Worm (Caenorhabditis elegans) whole organism, mixed stage, embryonic: ENCODE measurements around the gene eff-1.

Experiments used
- M03D4.4 ChIP-seq: sonication (generic microtip); optimal IDR thresholded peaks from 2 replicates; lab custom pipeline; 2017; ENCODE audit warnings: mild to moderate bottlenecking, missing genetic modification characterization, missing compliant biosample characterization
- bed-3 ChIP-seq: fragments of 200-800 bp; sonication (Bioruptor generic); optimal IDR thresholded peaks from 3 replicates; lab custom pipeline; 2018; ENCODE audit warnings: mild to moderate bottlenecking, missing genetic modification characterization, moderate library complexity, missing compliant biosample characterization
- blmp-1 ChIP-seq: fragments of 150-350 bp; optimal IDR thresholded peaks from 2 replicates; lab custom pipeline; 2014; ENCODE audit warnings: missing biosample characterization, missing genetic modification characterization
- ceh-39 ChIP-seq: fragments of 150-350 bp; optimal IDR thresholded peaks from 2 replicates; lab custom pipeline; 2014; ENCODE audit warnings: missing biosample characterization, missing genetic modification characterization
- ceh-43 ChIP-seq: fragments of 200-800 bp; sonication (Bioruptor generic); optimal IDR thresholded peaks from 2 replicates; lab custom pipeline; 2018; ENCODE audit warnings: mild to moderate bottlenecking, missing genetic modification characterization, moderate library complexity, missing compliant biosample characterization
- ceh-83 ChIP-seq: fragments of 200-800 bp; sonication (Bioruptor generic); optimal IDR thresholded peaks from 2 replicates; lab custom pipeline; 2018; ENCODE audit warnings: mild to moderate bottlenecking, missing genetic modification characterization, missing compliant biosample characterization
- ces-1 ChIP-seq: fragments of 150-350 bp; optimal IDR thresholded peaks from 2 replicates; lab custom pipeline; 2014; ENCODE audit warnings: missing biosample characterization, missing genetic modification reagents, missing genetic modification characterization
- cnd-1 ChIP-seq: fragments of 200-800 bp; sonication (Bioruptor generic); optimal IDR thresholded peaks from 2 replicates; lab custom pipeline; 2018; ENCODE audit warnings: mild to moderate bottlenecking, missing genetic modification characterization, missing compliant biosample characterization
- drap-1 ChIP-seq: fragments of 200-800 bp; sonication (Bioruptor generic); optimal IDR thresholded peaks from 3 replicates; lab custom pipeline; 2018; ENCODE audit warnings: mild to moderate bottlenecking, missing genetic modification characterization, missing compliant biosample characterization
- elt-1 ChIP-seq: sonication (generic microtip); optimal IDR thresholded peaks from 2 replicates; lab custom pipeline; 2017; ENCODE audit warnings: missing genetic modification characterization, mild to moderate bottlenecking, missing compliant biosample characterization, antibody characterized with exemption, moderate library complexity, borderline replicate concordance; ENCODE audit not compliant: insufficient read depth
- elt-3 ChIP-seq: fragments of 150-350 bp; optimal IDR thresholded peaks from 2 replicates; lab custom pipeline; 2014; ENCODE audit warnings: missing biosample characterization, missing genetic modification characterization
- flh-1 ChIP-seq: fragments of 200-800 bp; sonication (Bioruptor generic); optimal IDR thresholded peaks from 2 replicates; lab custom pipeline; 2018; ENCODE audit warnings: mild to moderate bottlenecking, missing genetic modification characterization, moderate library complexity, missing compliant biosample characterization
- ham-2 ChIP-seq: fragments of 200-800 bp; sonication (Bioruptor generic); optimal IDR thresholded peaks from 2 replicates; lab custom pipeline; 2018; ENCODE audit warnings: mild to moderate bottlenecking, missing genetic modification characterization, missing compliant biosample characterization
- hlh-1 ChIP-seq: fragments of 150-350 bp; optimal IDR thresholded peaks from 2 replicates; lab custom pipeline; 2014; ENCODE audit warnings: missing biosample characterization, missing genetic modification reagents, missing genetic modification characterization
- lin-13 ChIP-seq: fragments of 150-350 bp; optimal IDR thresholded peaks from 2 replicates; lab custom pipeline; 2014; ENCODE audit warnings: missing biosample characterization, missing genetic modification characterization
- lin-32 ChIP-seq: fragments of 200-800 bp; sonication (Bioruptor generic); optimal IDR thresholded peaks from 2 replicates; lab custom pipeline; 2018; ENCODE audit warnings: mild to moderate bottlenecking, missing genetic modification characterization, missing compliant biosample characterization
- lsy-2 ChIP-seq: fragments of 150-350 bp; optimal IDR thresholded peaks from 2 replicates; lab custom pipeline; 2014; ENCODE audit warnings: missing biosample characterization, missing genetic modification characterization
- mab-5 ChIP-seq: fragments of 150-350 bp; optimal IDR thresholded peaks from 2 replicates; lab custom pipeline; 2014; ENCODE audit warnings: missing biosample characterization, missing genetic modification characterization
- mep-1 ChIP-seq: fragments of 150-350 bp; optimal IDR thresholded peaks from 2 replicates; lab custom pipeline; 2017; ENCODE audit warnings: missing biosample characterization, missing genetic modification reagents, missing genetic modification characterization, inconsistent platforms
- nhr-12 ChIP-seq: fragments of 150-350 bp; optimal IDR thresholded peaks from 2 replicates; lab custom pipeline; 2014; ENCODE audit warnings: missing biosample characterization, missing genetic modification characterization
- nhr-2 ChIP-seq: fragments of 150-350 bp; optimal IDR thresholded peaks from 2 replicates; lab custom pipeline; 2014; ENCODE audit warnings: missing biosample characterization, missing genetic modification characterization
- nhr-28 ChIP-seq: fragments of 150-350 bp; optimal IDR thresholded peaks from 2 replicates; lab custom pipeline; 2014; ENCODE audit warnings: missing biosample characterization, missing genetic modification characterization
- nhr-76 ChIP-seq: sonication (generic microtip); optimal IDR thresholded peaks from 2 replicates; lab custom pipeline; 2017; ENCODE audit warnings: missing biosample characterization, missing genetic modification characterization
- pha-4 ChIP-seq: fragments of 150-350 bp; optimal IDR thresholded peaks from 2 replicates; lab custom pipeline; 2018; ENCODE audit warnings: missing biosample characterization, missing genetic modification reagents, missing genetic modification characterization
- sem-2 ChIP-seq: fragments of 200-800 bp; sonication (Bioruptor generic); optimal IDR thresholded peaks from 2 replicates; lab custom pipeline; 2018; ENCODE audit warnings: mild to moderate bottlenecking, missing genetic modification characterization, missing compliant biosample characterization
- snpc-4 ChIP-seq: fragments of 150-350 bp; optimal IDR thresholded peaks from 2 replicates; lab custom pipeline; 2014; ENCODE audit warnings: missing biosample characterization, missing genetic modification characterization
- sptf-1 ChIP-seq: sonication (generic microtip); optimal IDR thresholded peaks from 2 replicates; lab custom pipeline; 2017; ENCODE audit warnings: mild to moderate bottlenecking, missing genetic modification characterization, moderate library complexity, missing compliant biosample characterization
- tbx-8 ChIP-seq: fragments of 200-800 bp; sonication (Bioruptor generic); optimal IDR thresholded peaks from 2 replicates; lab custom pipeline; 2018; ENCODE audit warnings: mild to moderate bottlenecking, missing genetic modification characterization, moderate library complexity, missing compliant biosample characterization
- unc-120 ChIP-seq: sonication (generic microtip); optimal IDR thresholded peaks from 2 replicates; lab custom pipeline; 2017; ENCODE audit warnings: missing genetic modification characterization, missing compliant biosample characterization; ENCODE audit not compliant: poor library complexity, severe bottlenecking
- unc-39 ChIP-seq: fragments of 150-350 bp; optimal IDR thresholded peaks from 2 replicates; lab custom pipeline; 2014; ENCODE audit warnings: missing biosample characterization, missing genetic modification characterization
- unc-62 ChIP-seq: fragments of 150-350 bp; optimal IDR thresholded peaks from 2 replicates; lab custom pipeline; 2014; ENCODE audit warnings: missing biosample characterization, missing genetic modification reagents, missing genetic modification characterization
- zip-8 ChIP-seq: fragments of 150-350 bp; optimal IDR thresholded peaks from 2 replicates; lab custom pipeline; 2014; ENCODE audit warnings: missing biosample characterization, missing genetic modification characterization
- ztf-11 ChIP-seq: fragments of 150-350 bp; optimal IDR thresholded peaks from 2 replicates; lab custom pipeline; 2014; ENCODE audit warnings: missing biosample characterization, missing genetic modification characterization

eff-1 gene

DNA sequence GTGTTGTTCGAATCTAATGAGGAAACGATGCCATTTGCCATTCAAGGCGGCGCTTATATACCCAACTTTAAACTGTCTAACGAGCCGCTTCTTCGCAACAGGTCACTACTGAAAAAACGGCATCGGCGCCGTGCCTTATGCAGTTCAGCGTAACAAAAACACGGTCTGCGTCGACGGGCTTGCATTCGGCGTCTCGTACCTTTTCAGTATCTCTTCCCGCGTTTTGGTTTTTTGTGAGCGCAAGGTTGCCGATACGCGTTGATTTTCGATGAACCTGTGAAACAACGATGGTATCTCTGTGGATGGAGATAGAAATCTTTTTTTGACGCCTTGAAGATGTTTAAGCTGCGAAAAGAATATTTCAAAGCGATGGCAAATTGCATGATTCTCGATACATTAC, 12.9 kb downstream of the eff-1 start, which contains the start of gene col-77:
TSS of gene col-77 (minus strand) at position 32 of the 400 bp plus-strand sequence.
- TF ChIP-seq flh-1 (GFP tag; lab: Kevin White, UChicago): no peak
- TF ChIP-seq nhr-28: no peak
- no peak for TF ChIP-seq ham-2 (GFP tag; lab: Kevin White, UChicago)
- TF ChIP-seq sem-2 (GFP tag; lab: Kevin White, UChicago): no peak
- TF ChIP-seq unc-120 (tag; lab: Kevin White, UChicago): no peak
- TF ChIP-seq nhr-76: no peak
- TF ChIP-seq ceh-39: no peak
- TF ChIP-seq bed-3 (GFP tag; lab: Kevin White, UChicago): no peak
- TF ChIP-seq elt-3: no peak
- TF ChIP-seq mep-1 (tag; lab: Kevin White, UChicago): no peak
- no peak for TF ChIP-seq ztf-11 (tag; lab: Kevin White, UChicago)
- no peak for TF ChIP-seq M03D4.4 (tag; lab: Kevin White, UChicago)
- TF ChIP-seq mab-5: no peak
- TF ChIP-seq lin-32 (GFP tag; lab: Kevin White, UChicago): no peak
- no peak for TF ChIP-seq blmp-1 (tag; lab: Kevin White, UChicago)

DNA sequence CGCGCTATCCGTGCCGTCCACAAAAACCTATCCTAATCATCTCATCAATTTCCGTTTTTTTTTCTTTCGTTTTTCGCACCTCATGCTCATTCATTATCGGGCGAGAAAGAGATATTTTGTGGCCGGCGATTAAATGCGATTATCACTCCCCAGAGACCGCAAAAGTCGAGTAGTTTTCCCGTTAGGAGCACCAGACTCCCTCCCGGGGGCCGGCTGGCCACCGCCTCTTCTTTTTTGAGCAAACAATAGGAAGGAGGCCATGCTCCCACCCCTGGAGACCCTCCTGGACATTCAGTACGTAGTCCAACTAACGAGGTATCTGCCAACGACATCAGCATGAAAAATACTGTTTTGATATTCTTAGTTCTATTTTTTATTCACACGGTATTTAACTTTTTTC, 14.0 kb downstream of the eff-1 start, which contains the start of gene M195.2:
TSS of gene M195.2 (plus strand) at position 301 of the 400 bp plus-strand sequence.
- no peak for TF ChIP-seq bed-3 (GFP tag; lab: Kevin White, UChicago)
- TF ChIP-seq mep-1 (tag; lab: Kevin White, UChicago): no peak
- no peak for TF ChIP-seq cnd-1 (tag; lab: Kevin White, UChicago)
- no peak for TF ChIP-seq mab-5
- no peak for TF ChIP-seq flh-1 (GFP tag; lab: Kevin White, UChicago)
- no peak for TF ChIP-seq hlh-1
- no peak for TF ChIP-seq ceh-39
- TF ChIP-seq unc-120 (tag; lab: Kevin White, UChicago): no peak
- no peak for TF ChIP-seq unc-62 (GFP tag; lab: Kevin White, UChicago)
- TF ChIP-seq ceh-83 (GFP tag; lab: Kevin White, UChicago): no peak
- TF ChIP-seq nhr-2 (tag; lab: Kevin White, UChicago): no peak
- TF ChIP-seq ceh-43 (GFP tag; lab: Kevin White, UChicago): no peak
- TF ChIP-seq nhr-28: no peak
- TF ChIP-seq nhr-76: no peak
- TF ChIP-seq sptf-1 (tag; lab: Kevin White, UChicago): no peak
- no peak for TF ChIP-seq pha-4
- TF ChIP-seq, all 35 proteins: peak for 0

DNA sequence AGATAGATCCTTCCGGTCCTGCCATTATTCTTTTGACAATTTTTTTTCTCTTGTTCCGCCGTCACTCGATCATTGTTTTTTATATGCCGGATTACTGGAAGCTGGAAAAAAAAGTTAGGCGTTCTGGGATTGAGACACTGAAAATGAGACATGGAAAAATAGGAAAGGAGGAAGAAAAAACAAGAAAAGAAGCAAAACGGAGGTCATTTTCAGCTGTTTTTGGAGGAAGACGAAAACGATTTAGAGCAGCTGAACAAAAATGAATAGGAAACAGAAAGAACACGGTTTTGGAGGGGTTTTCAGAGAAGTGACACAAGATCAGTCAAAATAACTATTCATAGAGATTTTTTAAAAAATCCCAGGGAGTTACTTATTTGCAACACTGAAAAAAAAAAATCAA, 22.6 kb downstream of the eff-1 start, which contains the start of gene amt-3:
TSS of gene amt-3 (minus strand) at position 101 of the 400 bp plus-strand sequence.
- TF ChIP-seq pha-4 (no peak), ztf-11 (tag; lab: Kevin White, UChicago) (no peak), unc-39 (tag; lab: Kevin White, UChicago) (no peak), lsy-2 (no peak), lin-13 (tag; lab: Kevin White, UChicago) (no peak), flh-1 (GFP tag; lab: Kevin White, UChicago) (no peak), ces-1 (GFP tag; lab: Kevin White, UChicago) (no peak), sem-2 (GFP tag; lab: Kevin White, UChicago) (no peak), ceh-43 (GFP tag; lab: Kevin White, UChicago) (no peak), M03D4.4 (tag; lab: Kevin White, UChicago) (no peak), elt-1 (tag; lab: Kevin White, UChicago) (no peak), unc-120 (tag; lab: Kevin White, UChicago) (no peak), nhr-12 (tag; lab: Kevin White, UChicago) (no peak), drap-1 (GFP tag; lab: Kevin White, UChicago) (no peak), tbx-8 (GFP tag; lab: Kevin White, UChicago) (no peak), ceh-83 (GFP tag; lab: Kevin White, UChicago) (no peak), snpc-4 (tag; lab: Kevin White, UChicago) (no peak), sptf-1 (tag; lab: Kevin White, UChicago) (no peak), nhr-28 (no peak), mep-1 (tag; lab: Kevin White, UChicago) (no peak)

DNA sequence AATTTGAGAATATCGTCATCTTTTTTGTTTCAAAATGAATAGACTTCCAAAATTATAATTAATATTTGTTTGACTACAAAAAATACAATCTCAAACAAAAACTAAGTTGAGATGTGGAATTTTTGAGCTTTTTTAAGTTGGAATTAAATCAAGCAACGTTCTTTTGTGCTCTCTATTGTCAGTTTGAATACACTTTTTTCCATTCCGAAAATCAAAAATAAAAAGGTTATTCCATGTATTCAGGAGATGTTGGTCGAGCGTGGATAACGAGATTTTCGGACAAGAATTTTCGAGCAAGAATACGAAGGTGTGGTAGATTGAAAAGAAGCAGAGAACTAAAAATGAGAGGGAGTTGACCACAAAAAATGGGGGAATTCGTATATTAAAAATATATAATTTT, 23.7 kb downstream of the eff-1 start:
- TF ChIP-seq ces-1 (GFP tag; lab: Kevin White, UChicago) (peak; percentile 38), zip-8 (tag; lab: Kevin White, UChicago) (no peak), unc-39 (tag; lab: Kevin White, UChicago) (no peak)
